Fruit fly (Drosophila melanogaster) whole organism, embryonic: ENCODE measurements around the gene CG34256.

Source experiments
- B-H1 ChIP-seq: fragments of 200-800 bp; sonication (Bioruptor generic); IDR thresholded peaks from 3 replicates; pipeline ENCODE4 v1.3.6; 2022; ENCODE audit warnings: missing biosample characterization, missing genetic modification characterization
- BtbVII ChIP-seq: fragments of 200-800 bp; sonication (Bioruptor generic); optimal IDR thresholded peaks from 3 replicates; lab custom pipeline; 2017; ENCODE audit warnings: missing biosample characterization, mild to moderate bottlenecking, missing genetic modification characterization
- CG12942 ChIP-seq: fragments of 200-800 bp; sonication (Bioruptor generic); optimal IDR thresholded peaks from 3 replicates; lab custom pipeline; 2016; ENCODE audit warnings: missing biosample characterization, missing genetic modification characterization
- CG13624 ChIP-seq: fragments of 200-800 bp; sonication (Bioruptor generic); optimal IDR thresholded peaks from 2 replicates; lab custom pipeline; 2016; ENCODE audit warnings: missing biosample characterization, missing genetic modification characterization
- CG1602 ChIP-seq: fragments of 200-800 bp; sonication (Bioruptor generic); optimal IDR thresholded peaks from 3 replicates; lab custom pipeline; 2016; ENCODE audit warnings: missing biosample characterization, missing genetic modification characterization
- CG1603 ChIP-seq: fragments of 200-800 bp; sonication (Bioruptor generic); optimal IDR thresholded peaks from 2 replicates; lab custom pipeline; 2019; ENCODE audit warnings: missing biosample characterization, mild to moderate bottlenecking, missing genetic modification characterization, moderate library complexity
- CG17361 ChIP-seq: fragments of 200-800 bp; sonication (Bioruptor generic); IDR thresholded peaks from 3 replicates; pipeline ENCODE4 v1.3.6; 2022; ENCODE audit warnings: missing biosample characterization, missing genetic modification characterization
- CG17385 ChIP-seq: fragments of 200-800 bp; sonication (Bioruptor generic); optimal IDR thresholded peaks from 3 replicates; lab custom pipeline; 2018; ENCODE audit warnings: missing biosample characterization, mild to moderate bottlenecking, missing genetic modification characterization
- CG18619 ChIP-seq: fragments of 200-800 bp; sonication (Bioruptor generic); optimal IDR thresholded peaks from 3 replicates; lab custom pipeline; 2017; ENCODE audit warnings: missing biosample characterization, mild to moderate bottlenecking, missing genetic modification characterization
- CG3281 ChIP-seq: fragments of 200-800 bp; sonication (Bioruptor generic); optimal IDR thresholded peaks from 3 replicates; lab custom pipeline; 2017; ENCODE audit warnings: missing biosample characterization, mild to moderate bottlenecking, missing genetic modification characterization
- CG34422 ChIP-seq: fragments of 200-800 bp; sonication (Bioruptor generic); IDR thresholded peaks from 3 replicates; pipeline ENCODE4 v1.3.6; 2022; ENCODE audit warnings: missing biosample characterization, missing genetic modification characterization
- CG4328 ChIP-seq: fragments of 200-800 bp; sonication (Bioruptor generic); optimal IDR thresholded peaks from 3 replicates; lab custom pipeline; 2017; ENCODE audit warnings: missing biosample characterization, missing genetic modification reagents, missing genetic modification characterization
- CG4617 ChIP-seq: fragments of 200-800 bp; sonication (Bioruptor generic); optimal IDR thresholded peaks from 3 replicates; lab custom pipeline; 2016; ENCODE audit warnings: missing biosample characterization, missing genetic modification characterization, borderline replicate concordance
- CG4707 ChIP-seq: fragments of 200-800 bp; sonication (Bioruptor generic); optimal IDR thresholded peaks from 2 replicates; lab custom pipeline; 2018; ENCODE audit warnings: missing biosample characterization, mild to moderate bottlenecking, missing genetic modification characterization, moderate library complexity
- CG4820 ChIP-seq: fragments of 200-800 bp; sonication (Bioruptor generic); optimal IDR thresholded peaks from 3 replicates; lab custom pipeline; 2016; ENCODE audit warnings: missing biosample characterization, missing genetic modification characterization
- CG6254 ChIP-seq: fragments of 200-800 bp; sonication (Bioruptor generic); optimal IDR thresholded peaks from 3 replicates; lab custom pipeline; 2017; ENCODE audit warnings: mild to moderate bottlenecking, missing biosample characterization, missing genetic modification reagents, missing genetic modification characterization
- CG7556 ChIP-seq: fragments of 200-800 bp; sonication (Bioruptor generic); optimal IDR thresholded peaks from 2 replicates; lab custom pipeline; 2017; ENCODE audit warnings: missing biosample characterization, mild to moderate bottlenecking, missing genetic modification characterization
- CG8924 ChIP-seq: fragments of 200-800 bp; optimal IDR thresholded peaks from 3 replicates; lab custom pipeline; 2019; ENCODE audit warnings: missing biosample characterization, mild to moderate bottlenecking, missing genetic modification characterization, moderate library complexity
- CG9932 ChIP-seq: fragments of 200-800 bp; sonication (Bioruptor generic); IDR thresholded peaks from 2 replicates; pipeline ENCODE4 v1.3.6; 2022; ENCODE audit warnings: missing biosample characterization, missing genetic modification characterization
- Chrac-16 ChIP-seq: fragments of 200-800 bp; sonication (Bioruptor generic); optimal IDR thresholded peaks from 3 replicates; lab custom pipeline; 2016; ENCODE audit warnings: missing biosample characterization, missing genetic modification characterization
- Fer2 ChIP-seq: fragments of 200-800 bp; sonication (Bioruptor generic); optimal IDR thresholded peaks from 2 replicates; lab custom pipeline; 2018; ENCODE audit warnings: missing biosample characterization, mild to moderate bottlenecking, missing genetic modification characterization, moderate library complexity
- Hmr ChIP-seq: fragments of 200-800 bp; sonication (Bioruptor generic); optimal IDR thresholded peaks from 3 replicates; lab custom pipeline; 2017; ENCODE audit warnings: mild to moderate bottlenecking, missing biosample characterization, missing genetic modification reagents, missing genetic modification characterization
- Hr3 ChIP-seq: fragments of 200-800 bp; sonication (Bioruptor generic); optimal IDR thresholded peaks from 3 replicates; lab custom pipeline; 2016; ENCODE audit warnings: missing biosample characterization, missing genetic modification characterization
- MTF-1 ChIP-seq: fragments of 200-800 bp; sonication (Bioruptor generic); optimal IDR thresholded peaks from 2 replicates; lab custom pipeline; 2018; ENCODE audit warnings: missing biosample characterization, mild to moderate bottlenecking, missing genetic modification characterization, borderline replicate concordance
- NfI ChIP-seq: fragments of 200-800 bp; sonication (Bioruptor generic); optimal IDR thresholded peaks from 3 replicates; lab custom pipeline; 2018; ENCODE audit warnings: missing biosample characterization, mild to moderate bottlenecking, missing genetic modification characterization, moderate library complexity
- Sin3A ChIP-seq: fragments of >200 bp; optimal IDR thresholded peaks from 2 replicates; lab custom pipeline; 2018
- Sox102F ChIP-seq: fragments of 200-800 bp; sonication (Bioruptor generic); optimal IDR thresholded peaks from 2 replicates; lab custom pipeline; 2018; ENCODE audit warnings: missing biosample characterization, mild to moderate bottlenecking, missing genetic modification characterization, moderate library complexity
- Sry-δ ChIP-seq: fragments of 200-800 bp; sonication (Bioruptor generic); optimal IDR thresholded peaks from 2 replicates; lab custom pipeline; 2016; ENCODE audit warnings: missing biosample characterization, missing genetic modification characterization
- TFAM ChIP-seq: fragments of 200-800 bp; sonication (Bioruptor generic); optimal IDR thresholded peaks from 2 replicates; lab custom pipeline; 2017; ENCODE audit warnings: missing biosample characterization, missing genetic modification characterization, inconsistent platforms
- Tbp ChIP-seq: fragments of >200 bp; optimal IDR thresholded peaks from 2 replicates; lab custom pipeline; 2018; ENCODE audit warnings: missing biosample characterization, missing genetic modification characterization
- ase ChIP-seq: fragments of 200-800 bp; sonication (Bioruptor generic); IDR thresholded peaks from 3 replicates; pipeline ENCODE4 v1.3.6; 2022; ENCODE audit warnings: missing biosample characterization, missing genetic modification characterization
- bowl ChIP-seq: fragments of 200-800 bp; sonication (Bioruptor generic); IDR thresholded peaks from 2 replicates; pipeline ENCODE4 v1.3.6; 2022; ENCODE audit warnings: missing biosample characterization, missing genetic modification characterization
- cato ChIP-seq: fragments of 200-800 bp; sonication (Bioruptor generic); optimal IDR thresholded peaks from 2 replicates; lab custom pipeline; 2016; ENCODE audit warnings: missing biosample characterization, missing genetic modification characterization, borderline replicate concordance
- caup ChIP-seq: fragments of 200-800 bp; sonication (Bioruptor generic); optimal IDR thresholded peaks from 3 replicates; lab custom pipeline; 2017; ENCODE audit warnings: missing biosample characterization, mild to moderate bottlenecking, missing genetic modification characterization, moderate library complexity; ENCODE audit not compliant: severe bottlenecking
- cg ChIP-seq: fragments of 200-800 bp; sonication (Bioruptor generic); optimal IDR thresholded peaks from 3 replicates; lab custom pipeline; 2019; ENCODE audit warnings: missing biosample characterization, mild to moderate bottlenecking, missing genetic modification characterization, moderate library complexity
- ftz-f1 ChIP-seq: fragments of 200-800 bp; sonication (Bioruptor generic); optimal IDR thresholded peaks from 2 replicates; lab custom pipeline; 2016; ENCODE audit warnings: missing biosample characterization, missing genetic modification characterization
- grau ChIP-seq: fragments of 200-800 bp; optimal IDR thresholded peaks from 3 replicates; lab custom pipeline; 2019; ENCODE audit warnings: missing biosample characterization, mild to moderate bottlenecking, missing genetic modification characterization, moderate library complexity
- insv ChIP-seq, 2 experiments: fragments of 200-800 bp; sonication (Bioruptor generic); optimal IDR thresholded peaks; 3 replicates each; lab custom pipeline; 2016 to 2018; ENCODE audit warnings: missing biosample characterization in 2 of 2, missing genetic modification characterization in 2 of 2
- jing ChIP-seq: fragments of 200-800 bp; sonication (Bioruptor generic); optimal IDR thresholded peaks from 2 replicates; lab custom pipeline; 2018; ENCODE audit warnings: missing biosample characterization, mild to moderate bottlenecking, missing genetic modification characterization
- otp ChIP-seq: fragments of 200-800 bp; sonication (Bioruptor generic); IDR thresholded peaks from 3 replicates; pipeline ENCODE4, ENCODE4 v1.3.6; 2022; ENCODE audit warnings: missing biosample characterization, missing genetic modification characterization
- pan ChIP-seq, 4 experiments: fragments of >200 bp in 3 of 4; fragments of 200-800 bp in 1 of 4; sonication (Bioruptor generic) in 1 of 4; optimal IDR thresholded peaks in 3 of 4; IDR thresholded peaks in 1 of 4; 2 replicates each; pipeline versions ENCODE4 v1.3.6 to Lab custom; 2017 to 2022; ENCODE audit warnings: missing biosample characterization in 2 of 4, missing genetic modification characterization in 2 of 4, mixed read lengths in 1 of 4
- pfk ChIP-seq: fragments of 200-800 bp; sonication (Bioruptor generic); optimal IDR thresholded peaks from 2 replicates; lab custom pipeline; 2018; ENCODE audit warnings: missing biosample characterization, mild to moderate bottlenecking, missing genetic modification characterization, moderate library complexity
- pita ChIP-seq: fragments of 200-800 bp; sonication (Bioruptor generic); optimal IDR thresholded peaks from 2 replicates; lab custom pipeline; 2017; ENCODE audit warnings: missing biosample characterization, mild to moderate bottlenecking, missing genetic modification characterization
- scrt ChIP-seq: fragments of 200-800 bp; sonication (Bioruptor generic); optimal IDR thresholded peaks from 2 replicates; lab custom pipeline; 2018; ENCODE audit warnings: missing biosample characterization, mild to moderate bottlenecking, missing genetic modification characterization, moderate library complexity
- sens-2 ChIP-seq: fragments of 200-800 bp; sonication (Bioruptor generic); IDR thresholded peaks from 2 replicates; pipeline ENCODE4 v1.3.6; 2022; ENCODE audit warnings: missing biosample characterization, missing genetic modification characterization
- sr ChIP-seq: fragments of 200-800 bp; sonication (Bioruptor generic); IDR thresholded peaks from 3 replicates; pipeline ENCODE4 v1.3.6; 2022; ENCODE audit warnings: missing biosample characterization, missing genetic modification characterization
- trem ChIP-seq: fragments of 200-800 bp; optimal IDR thresholded peaks from 3 replicates; lab custom pipeline; 2019; ENCODE audit warnings: missing biosample characterization, mild to moderate bottlenecking, missing genetic modification characterization, moderate library complexity
- vvl ChIP-seq: fragments of 200-800 bp; sonication (Bioruptor generic); IDR thresholded peaks from 2 replicates; pipeline ENCODE4 v1.3.6; 2022; ENCODE audit warnings: missing biosample characterization, missing genetic modification characterization
- z ChIP-seq: fragments of 200-800 bp; sonication (Bioruptor generic); IDR thresholded peaks from 3 replicates; pipeline ENCODE4 v1.3.6; 2022; ENCODE audit warnings: missing biosample characterization, missing genetic modification characterization

CG34256 gene

DNA sequence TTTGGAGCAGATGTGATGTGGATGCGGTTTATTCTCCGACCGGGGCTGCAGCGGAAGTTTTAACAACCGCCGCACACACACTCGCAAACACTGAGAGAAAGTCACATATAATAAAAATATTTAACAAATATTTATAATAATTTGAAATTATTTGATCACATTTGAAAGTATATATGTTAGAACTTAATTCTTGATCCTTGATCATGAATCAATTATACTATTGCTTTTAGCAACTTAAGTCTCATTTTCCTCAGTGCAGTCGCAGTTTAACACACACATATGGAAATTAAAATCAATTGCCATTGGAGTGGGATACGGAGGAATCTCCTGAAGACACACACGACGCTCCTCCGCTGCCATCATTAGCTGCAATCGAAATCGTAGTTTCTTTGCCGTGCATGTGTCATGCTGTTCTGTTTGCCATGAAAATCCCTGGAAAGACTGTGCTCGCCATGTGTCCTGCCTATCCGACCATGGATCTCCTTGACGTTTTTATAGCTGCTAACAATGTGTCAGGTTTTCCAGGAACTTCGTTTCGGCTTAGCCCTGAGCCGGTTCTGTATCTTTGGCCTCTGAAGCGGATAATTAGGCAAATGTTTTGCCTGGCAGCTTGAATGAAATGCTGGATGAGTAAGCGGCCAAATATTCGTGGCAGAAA, 43.7 kb upstream of the CG34256 start (continued):
- no peak for TF ChIP-seq sr (GFP tag; lab: Robert Waterston, UW)
- TF ChIP-seq CG9932: no peak
- peak; percentile 76 for TF ChIP-seq Sox102F
- peak; percentile 89 for TF ChIP-seq CG17361 (GFP tag; lab: Robert Waterston, UW)
- peak; percentile 40 for TF ChIP-seq CG12942 (GFP tag; lab: Kevin White, UChicago)
- no peak for TF ChIP-seq CG13624 (GFP tag; lab: Kevin White, UChicago)
- no peak for TF ChIP-seq Fer2
- no peak for TF ChIP-seq pita
- peak; percentile 54; the same call in 2 of the 3 replicates for TF ChIP-seq CG34422 (GFP tag; lab: Robert Waterston, UW)
- peak; percentile 36 for TF ChIP-seq jing
- peak; percentile 74 for TF ChIP-seq grau (tag; lab: Kevin White, UChicago)
- TF ChIP-seq sens-2 (GFP tag; lab: Robert Waterston, UW): peak; percentile 55
- TF ChIP-seq TFAM: no peak
- TF ChIP-seq scrt (GFP tag; lab: Kevin White, UChicago): peak; percentile 6
- TF ChIP-seq insv (GFP tag; optimal IDR thresholded peaks at IDR 0.05; lab: Kevin White, UChicago): no peak
- TF ChIP-seq z (GFP tag; lab: Robert Waterston, UW): no peak
- TF ChIP-seq CG18619 (GFP tag; lab: Kevin White, UChicago): peak; percentile 51
- peak; percentile 37 for TF ChIP-seq CG4707
- TF ChIP-seq caup (GFP tag; lab: Kevin White, UChicago): peak; percentile 24
- TF ChIP-seq Sry-δ (GFP tag; lab: Kevin White, UChicago): no peak
- TF ChIP-seq cg (GFP tag; lab: Kevin White, UChicago): peak; percentile 40
- peak; percentile 92 for TF ChIP-seq trem (tag; lab: Kevin White, UChicago)
- peak; percentile 61 for TF ChIP-seq CG17385
- TF ChIP-seq CG4328: peak; percentile 47
- peak; percentile 24 for TF ChIP-seq cato (GFP tag; lab: Kevin White, UChicago)
- no peak for TF ChIP-seq Hmr
- no peak for TF ChIP-seq Sin3A (lab: Kevin White, UChicago)
- no peak for TF ChIP-seq bowl (GFP tag; lab: Robert Waterston, UW)
- peak; percentile 70 for TF ChIP-seq CG4820 (GFP tag; lab: Kevin White, UChicago)
- TF ChIP-seq pan (optimal IDR thresholded peaks at IDR 0.05; lab: Kevin White, UChicago): no peak
- peak in 1 of 2 experiments; percentile 48 for TF ChIP-seq pan (GFP tag; optimal IDR thresholded peaks at IDR 0.05 in 1 of 2, IDR thresholded peaks at IDR 0.05 in 1 of 2)
- TF ChIP-seq CG1603 (tag; lab: Kevin White, UChicago): peak; percentile 33
- 0 out of 3 replicates have a peak, but pooled peaks have one; percentile 55 for TF ChIP-seq otp (GFP tag; lab: Robert Waterston, UW)
- TF ChIP-seq CG4617 (GFP tag; lab: Kevin White, UChicago): peak; percentile 18
- peak; percentile 90 for TF ChIP-seq CG8924
- peak; percentile 61 for TF ChIP-seq Hr3 (GFP tag; lab: Kevin White, UChicago)
- TF ChIP-seq vvl (GFP tag; lab: Robert Waterston, UW): peak; percentile 82
- TF ChIP-seq ase (GFP tag; lab: Robert Waterston, UW): 0 out of 3 replicates have a peak, but pooled peaks have one; percentile 5
- TF ChIP-seq Chrac-16 (GFP tag; lab: Kevin White, UChicago): peak; percentile 77
- TF ChIP-seq MTF-1 (GFP tag; lab: Kevin White, UChicago): peak; percentile 35
- no peak for TF ChIP-seq pfk
- TF ChIP-seq CG1602: peak; percentile 66
- TF ChIP-seq ftz-f1 (GFP tag; lab: Kevin White, UChicago): no peak
- TF ChIP-seq Tbp (GFP tag; lab: Kevin White, UChicago): no peak
- TF ChIP-seq BtbVII: peak; percentile 27
- peak; percentile 85 for TF ChIP-seq CG6254 (GFP tag; lab: Kevin White, UChicago)
- TF ChIP-seq CG7556: peak; percentile 74
- no peak for TF ChIP-seq CG3281 (GFP tag; lab: Kevin White, UChicago)
- 0 out of 3 replicates have a peak, but pooled peaks have one; percentile 38 for TF ChIP-seq B-H1 (GFP tag; lab: Robert Waterston, UW)
- peak; percentile 14 for TF ChIP-seq NfI
